Fruit fly (Drosophila melanogaster) whole organism, pupa: ENCODE results near the gene qtc.

Experiments
- CG10348 ChIP-seq: fragments of 200-800 bp; sonication (Bioruptor generic); IDR thresholded peaks from 2 replicates; pipeline ENCODE4 v1.3.6; 2022; ENCODE audit warnings: missing biosample characterization, missing genetic modification characterization
- CG12605 ChIP-seq: fragments of 200-800 bp; sonication (Bioruptor generic); IDR thresholded peaks from 2 replicates; pipeline ENCODE4 v1.3.6; 2022; ENCODE audit warnings: missing biosample characterization, missing genetic modification characterization
- CG13204 ChIP-seq: fragments of 200-800 bp; sonication (Bioruptor generic); optimal IDR thresholded peaks from 2 replicates; lab custom pipeline; 2018; ENCODE audit warnings: missing biosample characterization, mild to moderate bottlenecking, missing genetic modification characterization, moderate library complexity
- CG14655 ChIP-seq: fragments of 200-800 bp; sonication (Bioruptor generic); optimal IDR thresholded peaks from 3 replicates; lab custom pipeline; 2017; ENCODE audit warnings: mild to moderate bottlenecking, missing biosample characterization, missing genetic modification reagents, missing genetic modification characterization
- CG15710 ChIP-seq: fragments of 200-800 bp; sonication (Bioruptor generic); optimal IDR thresholded peaks from 2 replicates; lab custom pipeline; 2018; ENCODE audit warnings: missing biosample characterization, mild to moderate bottlenecking, missing genetic modification characterization, moderate library complexity
- CG17806 ChIP-seq: fragments of 200-800 bp; sonication (Bioruptor generic); optimal IDR thresholded peaks from 2 replicates; lab custom pipeline; 2018; ENCODE audit warnings: missing biosample characterization, mild to moderate bottlenecking, missing genetic modification characterization, moderate library complexity
- CG32121 ChIP-seq: fragments of 200-800 bp; sonication (Bioruptor generic); IDR thresholded peaks from 2 replicates; pipeline ENCODE4 v1.3.6; 2022; ENCODE audit warnings: missing biosample characterization, missing genetic modification characterization
- CG34367 ChIP-seq: fragments of 200-800 bp; sonication (Bioruptor generic); optimal IDR thresholded peaks from 2 replicates; lab custom pipeline; 2018; ENCODE audit warnings: missing biosample characterization, mild to moderate bottlenecking, missing genetic modification characterization
- CG4496 ChIP-seq: fragments of 200-800 bp; sonication (Bioruptor generic); IDR thresholded peaks from 3 replicates; pipeline ENCODE4 v1.3.6; 2022; ENCODE audit warnings: missing biosample characterization, missing genetic modification characterization
- CG8159 ChIP-seq: fragments of 200-800 bp; sonication (Bioruptor generic); optimal IDR thresholded peaks from 3 replicates; lab custom pipeline; 2018; ENCODE audit warnings: missing biosample characterization, mild to moderate bottlenecking, missing genetic modification characterization, moderate library complexity
- CG8301 ChIP-seq: fragments of 200-800 bp; sonication (Bioruptor generic); optimal IDR thresholded peaks from 2 replicates; lab custom pipeline; 2018; ENCODE audit warnings: missing biosample characterization, mild to moderate bottlenecking, missing genetic modification characterization
- CG9948 ChIP-seq: fragments of 200-800 bp; sonication (Bioruptor generic); optimal IDR thresholded peaks from 2 replicates; lab custom pipeline; 2018; ENCODE audit warnings: missing biosample characterization, mild to moderate bottlenecking, missing genetic modification characterization, moderate library complexity
- D1 ChIP-seq: fragments of 200-800 bp; sonication (Bioruptor generic); optimal IDR thresholded peaks from 2 replicates; lab custom pipeline; 2018; ENCODE audit warnings: missing biosample characterization, mild to moderate bottlenecking, missing genetic modification characterization, moderate library complexity
- EcR ChIP-seq: fragments of 200-800 bp; sonication (Bioruptor generic); optimal IDR thresholded peaks from 3 replicates; lab custom pipeline; 2019; ENCODE audit warnings: missing biosample characterization, missing genetic modification characterization, mild to moderate bottlenecking, moderate library complexity, missing genetic modification reagents
- Ets98B ChIP-seq: fragments of 200-800 bp; sonication (Bioruptor generic); IDR thresholded peaks from 2 replicates; pipeline ENCODE4 v1.3.6; 2022; ENCODE audit warnings: missing biosample characterization, missing genetic modification characterization
- Pif1A ChIP-seq: fragments of 200-800 bp; sonication (Bioruptor generic); optimal IDR thresholded peaks from 3 replicates; lab custom pipeline; 2016; ENCODE audit warnings: missing biosample characterization, missing genetic modification characterization
- Pif1B ChIP-seq: fragments of 200-800 bp; sonication (Bioruptor generic); optimal IDR thresholded peaks from 3 replicates; lab custom pipeline; 2016; ENCODE audit warnings: missing biosample characterization, missing genetic modification characterization
- Snoo ChIP-seq: fragments of 200-800 bp; sonication (Bioruptor generic); optimal IDR thresholded peaks from 3 replicates; lab custom pipeline; 2017; ENCODE audit warnings: missing biosample characterization, mild to moderate bottlenecking, missing genetic modification characterization, inconsistent platforms
- fd96Ca ChIP-seq: fragments of 200-800 bp; sonication (Bioruptor generic); IDR thresholded peaks from 3 replicates; pipeline ENCODE4 v1.3.6; 2022; ENCODE audit warnings: missing biosample characterization, missing genetic modification characterization
- gl ChIP-seq: fragments of 200-800 bp; sonication (Bioruptor generic); optimal IDR thresholded peaks from 2 replicates; lab custom pipeline; 2018; ENCODE audit warnings: missing biosample characterization, mild to moderate bottlenecking, missing genetic modification characterization
- rn ChIP-seq: fragments of 200-800 bp; sonication (Bioruptor generic); IDR thresholded peaks from 2 replicates; pipeline ENCODE4 v1.3.6; 2022; ENCODE audit warnings: missing biosample characterization, missing genetic modification characterization

The qtc gene

dm6 chr2L:5099790-5100360 lies 39.3 kb downstream of the qtc start, which contains the start of gene ND-13A:
Gene ND-13A, minus strand, starts transcription at chr2L:5100288.
- TF ChIP-seq CG9948: no peak
- TF ChIP-seq CG4496 (GFP tag; lab: Robert Waterston, UW): peak; percentile 39; the same call in 1 of the 3 replicates
- TF ChIP-seq, all 21 proteins: peak for 1

DNA sequence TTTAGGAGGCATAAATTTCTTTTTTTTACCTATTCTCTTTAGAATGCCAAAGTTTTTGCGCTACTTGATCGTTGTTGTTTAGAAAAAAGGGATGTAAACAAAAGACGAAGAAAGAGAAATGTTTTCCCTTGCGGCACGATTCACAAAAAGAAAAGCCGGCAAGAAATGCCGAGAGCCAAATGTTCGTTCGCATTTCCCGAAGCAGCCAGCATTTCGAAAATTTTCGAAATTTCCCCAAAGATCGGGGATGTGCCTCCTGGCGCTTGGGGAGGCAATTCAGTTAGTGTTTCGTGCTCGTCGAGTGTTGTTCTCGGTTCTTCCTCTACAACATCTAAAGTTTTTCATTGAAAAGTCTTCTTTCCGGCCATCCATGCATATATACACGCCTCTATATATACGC lies 40.0 kb downstream of the qtc start, which contains the start of gene Msp300:
TSS of gene Msp300 (plus strand) at position 301 of the 400 bp plus-strand sequence.
- TF ChIP-seq D1 (tag; lab: Kevin White, UChicago) (no peak), Snoo (tag; lab: Kevin White, UChicago) (no peak), CG8301 (tag; lab: Kevin White, UChicago) (no peak), CG9948 (no peak), Pif1A (no peak), CG14655 (GFP tag; lab: Kevin White, UChicago) (no peak), CG17806 (tag; lab: Kevin White, UChicago) (no peak), fd96Ca (no peak), CG4496 (GFP tag; lab: Robert Waterston, UW) (no peak), EcR (GFP tag; lab: Kevin White, UChicago) (no peak)

DNA sequence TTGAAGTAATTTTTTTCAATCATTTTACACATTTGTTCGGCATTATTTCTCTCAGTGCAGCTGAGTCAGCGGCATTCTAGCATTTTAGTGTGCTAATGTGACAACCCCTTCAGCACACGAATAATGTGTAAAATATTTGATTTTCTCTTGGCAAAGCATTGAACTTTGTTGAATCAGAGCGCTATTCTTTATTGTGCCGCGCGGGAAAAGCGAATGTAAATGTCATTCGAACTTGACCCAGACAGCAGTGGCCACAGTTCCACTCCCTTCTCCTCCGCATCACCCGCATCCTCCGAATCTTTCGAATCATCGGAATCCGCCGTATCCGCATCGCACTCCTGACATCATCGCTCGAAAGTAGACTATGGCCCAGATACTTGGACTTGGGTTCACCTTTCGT lies 43.1 kb downstream of the qtc start:
- TF ChIP-seq EcR (GFP tag; lab: Kevin White, UChicago) (no peak), CG32121 (GFP tag; lab: Robert Waterston, UW) (peak; percentile 57), CG34367 (no peak), CG8301 (tag; lab: Kevin White, UChicago) (no peak)

dm6 chr2L:5107626-5108272 lies 47.1 kb downstream of the qtc start:
- peak; percentile 83 for TF ChIP-seq rn (GFP tag; lab: Robert Waterston, UW)
- TF ChIP-seq CG8301 (tag; lab: Kevin White, UChicago): peak; percentile 84
- TF ChIP-seq CG14655 (GFP tag; lab: Kevin White, UChicago): peak; percentile 88
- peak; percentile 74 for TF ChIP-seq CG12605 (GFP tag; lab: Robert Waterston, UW)
- peak; percentile 88 for TF ChIP-seq CG9948
- no peak for TF ChIP-seq CG13204 (GFP tag; lab: Kevin White, UChicago)
- TF ChIP-seq Pif1B (GFP tag; lab: Kevin White, UChicago): peak; percentile 82
- TF ChIP-seq CG15710 (tag; lab: Kevin White, UChicago): peak; percentile 92
- peak; percentile 93 for TF ChIP-seq Ets98B
- peak; percentile 97 for TF ChIP-seq Pif1A
- TF ChIP-seq CG17806 (tag; lab: Kevin White, UChicago): peak; percentile 73
- peak; percentile 82 for TF ChIP-seq CG34367
- peak; percentile 61 for TF ChIP-seq D1 (tag; lab: Kevin White, UChicago)
- no peak for TF ChIP-seq EcR (GFP tag; lab: Kevin White, UChicago)
- TF ChIP-seq CG32121 (GFP tag; lab: Robert Waterston, UW): peak; percentile 94
- TF ChIP-seq CG8159 (tag; lab: Kevin White, UChicago): peak; percentile 90
- TF ChIP-seq fd96Ca: peak; percentile 95
- peak; percentile 94 for TF ChIP-seq CG4496 (GFP tag; lab: Robert Waterston, UW)
- TF ChIP-seq CG10348: peak; percentile 91
- TF ChIP-seq gl (tag; lab: Kevin White, UChicago): peak; percentile 53
- peak; percentile 97 for TF ChIP-seq Snoo (tag; lab: Kevin White, UChicago)
- TF ChIP-seq, all 21 proteins: peak for 19

DNA sequence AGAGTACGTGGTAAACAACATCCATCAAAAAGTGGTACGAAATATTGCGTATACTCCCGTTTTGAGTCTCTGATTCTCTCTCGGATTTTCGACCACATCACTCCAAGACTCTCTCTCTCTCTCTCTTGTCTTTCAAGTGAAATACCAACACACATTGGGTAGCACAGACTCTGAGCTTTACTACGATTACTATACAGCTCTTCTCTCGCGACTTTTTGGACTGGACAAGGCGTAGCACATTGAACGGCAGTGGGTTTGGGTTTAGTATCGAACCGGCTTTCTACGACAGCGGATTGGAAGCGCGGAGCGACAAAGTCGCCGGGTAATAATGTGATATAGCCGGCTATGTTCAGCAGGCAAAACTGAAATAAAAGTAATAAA lies 47.6 kb downstream of the qtc start:
- TF ChIP-seq gl (tag; lab: Kevin White, UChicago) (no peak), Pif1B (GFP tag; lab: Kevin White, UChicago) (peak; percentile 5), fd96Ca (no peak), EcR (GFP tag; lab: Kevin White, UChicago) (peak; percentile 73), Ets98B (no peak), CG10348 (no peak), CG8301 (tag; lab: Kevin White, UChicago) (no peak), CG9948 (no peak), CG14655 (GFP tag; lab: Kevin White, UChicago) (no peak)

DNA sequence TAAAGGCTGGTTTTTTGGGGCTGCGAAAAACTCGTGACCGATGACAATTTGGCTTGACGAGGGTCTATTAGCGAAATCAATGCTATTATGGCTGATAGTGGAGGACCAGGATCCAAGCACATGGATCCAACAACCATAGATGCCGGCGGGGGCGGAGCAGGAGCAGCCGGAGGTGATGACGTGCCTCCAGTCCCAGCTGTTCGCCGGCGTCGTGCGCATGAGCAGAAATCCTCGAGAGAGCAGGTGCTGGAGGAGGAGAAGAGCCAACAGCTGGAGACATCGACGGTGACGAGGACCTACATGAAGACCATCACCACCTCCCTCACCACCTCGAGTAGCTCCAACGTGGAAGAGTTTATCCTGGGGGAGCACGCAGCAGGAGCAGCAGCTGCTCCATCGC lies 48.4 kb downstream of the qtc start:
- TF ChIP-seq CG17806 (tag; lab: Kevin White, UChicago) (no peak), CG12605 (GFP tag; lab: Robert Waterston, UW) (no peak), CG4496 (GFP tag; lab: Robert Waterston, UW) (no peak), CG9948 (no peak), CG8159 (tag; lab: Kevin White, UChicago) (no peak), CG10348 (no peak), CG14655 (GFP tag; lab: Kevin White, UChicago) (no peak), CG15710 (tag; lab: Kevin White, UChicago) (no peak), CG13204 (GFP tag; lab: Kevin White, UChicago) (no peak), Pif1A (no peak), CG32121 (GFP tag; lab: Robert Waterston, UW) (no peak)
